Worm (Caenorhabditis elegans) whole organism, L3 larva: Measurements from ENCODE around the gene lgc-22.
A peak's percentile ranks its signal among the peaks of the same experiment; 100 is the strongest.

ENCODE experiments used
- R02D3.7 ChIP-seq: fragments of 150-350 bp; optimal IDR thresholded peaks from 2 replicates; lab custom pipeline; 2014; ENCODE audit warnings: missing biosample characterization, missing genetic modification characterization
- aly-2 ChIP-seq: fragments of 150-350 bp; optimal IDR thresholded peaks from 2 replicates; lab custom pipeline; 2014; ENCODE audit warnings: missing biosample characterization, missing genetic modification characterization
- ceh-28 ChIP-seq: fragments of 150-350 bp; optimal IDR thresholded peaks from 2 replicates; lab custom pipeline; 2014; ENCODE audit warnings: missing biosample characterization, missing genetic modification reagents, missing genetic modification characterization
- daf-12 ChIP-seq: fragments of 150-350 bp; optimal IDR thresholded peaks from 2 replicates; lab custom pipeline; 2014; ENCODE audit warnings: missing biosample characterization, missing genetic modification reagents, missing genetic modification characterization
- egl-27 ChIP-seq: sonication (generic microtip); optimal IDR thresholded peaks from 4 replicates; lab custom pipeline; 2017; ENCODE audit warnings: missing biosample characterization, missing genetic modification reagents, missing genetic modification characterization
- egl-5 ChIP-seq: fragments of 150-350 bp; optimal IDR thresholded peaks from 2 replicates; lab custom pipeline; 2017; ENCODE audit warnings: missing biosample characterization, missing genetic modification reagents, missing genetic modification characterization, inconsistent platforms
- elt-1 ChIP-seq: fragments of 150-350 bp; optimal IDR thresholded peaks from 2 replicates; lab custom pipeline; 2014; ENCODE audit warnings: missing biosample characterization, missing genetic modification characterization
- elt-2 ChIP-seq: sonication (generic microtip); optimal IDR thresholded peaks from 2 replicates; lab custom pipeline; 2016; ENCODE audit warnings: missing genetic modification reagents, mild to moderate bottlenecking, missing genetic modification characterization, missing compliant biosample characterization
- elt-3 ChIP-seq, 3 experiments: fragments of 150-350 bp in 1 of 3; sonication (generic microtip) in 2 of 3; optimal IDR thresholded peaks; 2 replicates in 2 of 3; 4 replicates in 1 of 3; lab custom pipeline; 2014 to 2017; ENCODE audit warnings: missing biosample characterization in 3 of 3, missing genetic modification characterization in 3 of 3
- fkh-2 ChIP-seq: fragments of 150-350 bp; optimal IDR thresholded peaks from 2 replicates; lab custom pipeline; 2014; ENCODE audit warnings: missing biosample characterization, missing genetic modification reagents, missing genetic modification characterization
- hmg-11 ChIP-seq: sonication (generic microtip); optimal IDR thresholded peaks from 2 replicates; lab custom pipeline; 2016; ENCODE audit warnings: missing genetic modification characterization, missing compliant biosample characterization
- jun-1 ChIP-seq: fragments of 150-350 bp; optimal IDR thresholded peaks from 2 replicates; lab custom pipeline; 2014; ENCODE audit warnings: missing biosample characterization, missing genetic modification reagents, missing genetic modification characterization
- lin-39 ChIP-seq: fragments of 150-350 bp; optimal IDR thresholded peaks from 2 replicates; lab custom pipeline; 2018; ENCODE audit warnings: missing biosample characterization, missing genetic modification reagents, missing genetic modification characterization
- mdl-1 ChIP-seq: fragments of 150-350 bp; optimal IDR thresholded peaks from 2 replicates; lab custom pipeline; 2014; ENCODE audit warnings: missing biosample characterization, missing genetic modification characterization
- mml-1 ChIP-seq: fragments of 150-350 bp; sonication (generic microtip); optimal IDR thresholded peaks from 3 replicates; lab custom pipeline; 2014; ENCODE audit warnings: missing biosample characterization, missing genetic modification characterization
- nhr-11 ChIP-seq: fragments of 150-350 bp; optimal IDR thresholded peaks from 2 replicates; lab custom pipeline; 2014; ENCODE audit warnings: missing biosample characterization, missing genetic modification characterization
- nhr-12 ChIP-seq: fragments of 150-350 bp; optimal IDR thresholded peaks from 2 replicates; lab custom pipeline; 2014; ENCODE audit warnings: missing biosample characterization, missing genetic modification characterization
- nhr-23 ChIP-seq: fragments of 150-350 bp; optimal IDR thresholded peaks from 2 replicates; lab custom pipeline; 2014; ENCODE audit warnings: missing biosample characterization, missing genetic modification reagents, missing genetic modification characterization
- nhr-237 ChIP-seq: fragments of 150-350 bp; optimal IDR thresholded peaks from 2 replicates; lab custom pipeline; 2014; ENCODE audit warnings: missing biosample characterization, missing genetic modification characterization
- nhr-25 ChIP-seq: sonication (generic microtip); optimal IDR thresholded peaks from 2 replicates; lab custom pipeline; 2017; ENCODE audit warnings: missing biosample characterization, missing genetic modification characterization
- nhr-28 ChIP-seq: fragments of 150-350 bp; optimal IDR thresholded peaks from 2 replicates; lab custom pipeline; 2014; ENCODE audit warnings: missing biosample characterization, missing genetic modification characterization
- nhr-43 ChIP-seq: sonication (generic microtip); optimal IDR thresholded peaks from 2 replicates; lab custom pipeline; 2016; ENCODE audit warnings: mild to moderate bottlenecking, missing genetic modification characterization, missing compliant biosample characterization; ENCODE audit not compliant: poor library complexity, severe bottlenecking
- nhr-67 ChIP-seq: fragments of 150-350 bp; optimal IDR thresholded peaks from 2 replicates; lab custom pipeline; 2014; ENCODE audit warnings: missing biosample characterization, missing genetic modification characterization
- nhr-76 ChIP-seq: fragments of 150-350 bp; sonication (generic microtip); optimal IDR thresholded peaks from 5 replicates; lab custom pipeline; 2014; ENCODE audit warnings: missing biosample characterization, missing genetic modification characterization
- nhr-77 ChIP-seq: fragments of 150-350 bp; optimal IDR thresholded peaks from 2 replicates; lab custom pipeline; 2014; ENCODE audit warnings: missing biosample characterization, missing genetic modification characterization
- pha-4 ChIP-seq: fragments of 150-350 bp; optimal IDR thresholded peaks from 2 replicates; lab custom pipeline; 2014; ENCODE audit warnings: missing biosample characterization, missing genetic modification reagents, missing genetic modification characterization
- sea-2 ChIP-seq: fragments of 150-350 bp; sonication (generic microtip); optimal IDR thresholded peaks from 4 replicates; lab custom pipeline; 2014; ENCODE audit warnings: missing biosample characterization, missing genetic modification reagents, missing genetic modification characterization
- skn-1 ChIP-seq: fragments of 150-350 bp; optimal IDR thresholded peaks from 2 replicates; lab custom pipeline; 2014; ENCODE audit warnings: missing biosample characterization, missing genetic modification characterization
- snpc-4 ChIP-seq: fragments of 150-350 bp; optimal IDR thresholded peaks from 2 replicates; lab custom pipeline; 2014; ENCODE audit warnings: missing biosample characterization, missing genetic modification characterization
- tbx-2 ChIP-seq: sonication (generic microtip); optimal IDR thresholded peaks from 2 replicates; lab custom pipeline; 2016; ENCODE audit warnings: mild to moderate bottlenecking, missing genetic modification characterization, missing compliant biosample characterization
- unc-39 ChIP-seq: sonication (generic microtip); optimal IDR thresholded peaks from 4 replicates; lab custom pipeline; 2017; ENCODE audit warnings: missing biosample characterization, missing genetic modification characterization
- zag-1 ChIP-seq: fragments of 150-350 bp; optimal IDR thresholded peaks from 2 replicates; lab custom pipeline; 2014; ENCODE audit warnings: missing biosample characterization, missing genetic modification characterization
- ztf-11 ChIP-seq: fragments of 150-350 bp; optimal IDR thresholded peaks from 2 replicates; lab custom pipeline; 2014; ENCODE audit warnings: missing biosample characterization, missing genetic modification characterization

The lgc-22 gene

ce11 chrIV:4288332-4288731, 12.8 kb upstream of the lgc-22 start, which contains the start of gene srv-4:
srv-4 (minus strand) TSS chrIV:4288432.
- TF ChIP-seq egl-5 (no peak), skn-1 (tag; lab: Kevin White, UChicago) (no peak), hmg-11 (tag; lab: Kevin White, UChicago) (no peak), nhr-237 (tag; lab: Kevin White, UChicago) (no peak), aly-2 (no peak), elt-1 (tag; lab: Kevin White, UChicago) (no peak), nhr-23 (tag; lab: Kevin White, UChicago) (no peak), daf-12 (tag; lab: Kevin White, UChicago) (no peak), zag-1 (tag; lab: Kevin White, UChicago) (no peak), mdl-1 (tag; lab: Kevin White, UChicago) (no peak)

- TF ChIP-seq lin-39 (tag; lab: Kevin White, UChicago): no peak
- TF ChIP-seq nhr-25 (tag; lab: Kevin White, UChicago): no peak
- no peak for TF ChIP-seq nhr-43
- no peak for TF ChIP-seq nhr-76 (tag; lab: Kevin White, UChicago)
- no peak for TF ChIP-seq nhr-11 (tag; lab: Kevin White, UChicago)
- no peak for TF ChIP-seq R02D3.7 (tag; lab: Kevin White, UChicago)
Observed at ce11 chrIV:4289267-4289666, 11.8 kb upstream of the lgc-22 start, which contains the start of gene F15E6.5. F15E6.5 (plus strand) TSS chrIV:4289567.

ce11 chrIV:4290472-4290871, 10.6 kb upstream of the lgc-22 start, which contains the start of gene dct-7:
dct-7 (minus strand) TSS chrIV:4290572.
- TF ChIP-seq mml-1 (tag; lab: Kevin White, UChicago) (no peak), nhr-43 (peak; percentile 30)

- TF ChIP-seq unc-39 (no peak), nhr-28 (tag; lab: Kevin White, UChicago) (no peak), nhr-76 (tag; lab: Kevin White, UChicago) (no peak), ceh-28 (tag; lab: Kevin White, UChicago) (no peak), nhr-67 (tag; lab: Kevin White, UChicago) (no peak), elt-2 (tag; lab: Kevin White, UChicago) (no peak), hmg-11 (tag; lab: Kevin White, UChicago) (no peak), nhr-23 (tag; lab: Kevin White, UChicago) (no peak), mml-1 (tag; lab: Kevin White, UChicago) (no peak), nhr-43 (no peak), lin-39 (tag; lab: Kevin White, UChicago) (no peak), snpc-4 (tag; lab: Kevin White, UChicago) (no peak), nhr-237 (tag; lab: Kevin White, UChicago) (no peak), pha-4 (no peak), sea-2 (GFP tag; lab: Kevin White, UChicago) (no peak), nhr-77 (no peak)
- TF ChIP-seq, all 47 proteins: peak for 0
Observed at ce11 chrIV:4291174-4291573, 9.9 kb upstream of the lgc-22 start, which contains the start of gene F15E6.4. F15E6.4 (plus strand) TSS chrIV:4291474.

ce11 chrIV:4292569-4292968, 8.5 kb upstream of the lgc-22 start, which contains the start of gene F15E6.10:
F15E6.10 (plus strand) TSS chrIV:4292869.
- TF ChIP-seq daf-12 (tag; lab: Kevin White, UChicago) (no peak), ztf-11 (tag; lab: Kevin White, UChicago) (no peak), sea-2 (GFP tag; lab: Kevin White, UChicago) (no peak), tbx-2 (no peak), fkh-2 (no peak), hmg-11 (tag; lab: Kevin White, UChicago) (no peak), jun-1 (tag; lab: Kevin White, UChicago) (no peak), zag-1 (tag; lab: Kevin White, UChicago) (no peak), elt-3 (tag; optimal IDR thresholded peaks at IDR 0.05; lab: Kevin White, UChicago) (no peak), elt-2 (tag; lab: Kevin White, UChicago) (no peak), nhr-12 (tag; lab: Kevin White, UChicago) (no peak), pha-4 (no peak), nhr-23 (tag; lab: Kevin White, UChicago) (no peak), unc-39 (no peak), nhr-237 (tag; lab: Kevin White, UChicago) (no peak), egl-27 (tag; lab: Kevin White, UChicago) (no peak), R02D3.7 (tag; lab: Kevin White, UChicago) (no peak)
